Worm (Caenorhabditis elegans) whole organism, L3 larva: Measurements from ENCODE around the gene ivns-1.
A peak's percentile ranks its signal among the peaks of the same experiment; 100 is the strongest.

Experiments used
- ceh-28 ChIP-seq: fragments of 150-350 bp; optimal IDR thresholded peaks from 2 replicates; lab custom pipeline; 2014; ENCODE audit warnings: missing biosample characterization, missing genetic modification reagents, missing genetic modification characterization
- ceh-9 ChIP-seq: sonication (generic microtip); optimal IDR thresholded peaks from 2 replicates; lab custom pipeline; 2018; ENCODE audit warnings: missing biosample characterization, missing genetic modification characterization
- daf-12 ChIP-seq: fragments of 150-350 bp; optimal IDR thresholded peaks from 2 replicates; lab custom pipeline; 2014; ENCODE audit warnings: missing biosample characterization, missing genetic modification reagents, missing genetic modification characterization
- egl-5 ChIP-seq: fragments of 150-350 bp; optimal IDR thresholded peaks from 2 replicates; lab custom pipeline; 2017; ENCODE audit warnings: missing biosample characterization, missing genetic modification reagents, missing genetic modification characterization, inconsistent platforms
- elt-2 ChIP-seq: sonication (generic microtip); optimal IDR thresholded peaks from 2 replicates; lab custom pipeline; 2016; ENCODE audit warnings: missing genetic modification reagents, mild to moderate bottlenecking, missing genetic modification characterization, missing compliant biosample characterization
- elt-3 ChIP-seq, 3 experiments: fragments of 150-350 bp in 1 of 3; sonication (generic microtip) in 2 of 3; optimal IDR thresholded peaks; 2 replicates in 2 of 3; 4 replicates in 1 of 3; lab custom pipeline; 2014 to 2017; ENCODE audit warnings: missing biosample characterization in 3 of 3, missing genetic modification characterization in 3 of 3
- eor-1 ChIP-seq, 2 experiments: fragments of 150-350 bp; optimal IDR thresholded peaks; 2 replicates each; lab custom pipeline; 2014 to 2018; ENCODE audit warnings: missing biosample characterization in 2 of 2, missing genetic modification characterization in 2 of 2
- fkh-10 ChIP-seq: sonication (generic microtip); optimal IDR thresholded peaks from 2 replicates; lab custom pipeline; 2017; ENCODE audit warnings: missing biosample characterization, missing genetic modification reagents, missing genetic modification characterization
- fos-1 ChIP-seq: fragments of 150-350 bp; optimal IDR thresholded peaks from 2 replicates; lab custom pipeline; 2014; ENCODE audit warnings: missing biosample characterization, missing genetic modification characterization
- hmg-11 ChIP-seq: sonication (generic microtip); optimal IDR thresholded peaks from 2 replicates; lab custom pipeline; 2016; ENCODE audit warnings: missing genetic modification characterization, missing compliant biosample characterization
- lin-15B ChIP-seq: fragments of 150-350 bp; optimal IDR thresholded peaks from 2 replicates; lab custom pipeline; 2014; ENCODE audit warnings: missing biosample characterization, missing genetic modification characterization
- lin-39 ChIP-seq: fragments of 150-350 bp; optimal IDR thresholded peaks from 2 replicates; lab custom pipeline; 2018; ENCODE audit warnings: missing biosample characterization, missing genetic modification reagents, missing genetic modification characterization
- lsy-12 ChIP-seq: sonication (generic microtip); optimal IDR thresholded peaks from 2 replicates; lab custom pipeline; 2016; ENCODE audit warnings: mild to moderate bottlenecking, missing genetic modification characterization, missing compliant biosample characterization
- mdl-1 ChIP-seq: fragments of 150-350 bp; optimal IDR thresholded peaks from 2 replicates; lab custom pipeline; 2014; ENCODE audit warnings: missing biosample characterization, missing genetic modification characterization
- mml-1 ChIP-seq: fragments of 150-350 bp; sonication (generic microtip); optimal IDR thresholded peaks from 3 replicates; lab custom pipeline; 2014; ENCODE audit warnings: missing biosample characterization, missing genetic modification characterization
- nfya-1 ChIP-seq: sonication (generic microtip); optimal IDR thresholded peaks from 2 replicates; lab custom pipeline; 2017; ENCODE audit warnings: missing genetic modification characterization, mild to moderate bottlenecking, missing compliant biosample characterization, antibody characterized with exemption, moderate library complexity; ENCODE audit not compliant: insufficient read depth
- nhr-11 ChIP-seq: fragments of 150-350 bp; optimal IDR thresholded peaks from 2 replicates; lab custom pipeline; 2014; ENCODE audit warnings: missing biosample characterization, missing genetic modification characterization
- nhr-12 ChIP-seq: fragments of 150-350 bp; optimal IDR thresholded peaks from 2 replicates; lab custom pipeline; 2014; ENCODE audit warnings: missing biosample characterization, missing genetic modification characterization
- nhr-23 ChIP-seq: fragments of 150-350 bp; optimal IDR thresholded peaks from 2 replicates; lab custom pipeline; 2014; ENCODE audit warnings: missing biosample characterization, missing genetic modification reagents, missing genetic modification characterization
- nhr-237 ChIP-seq: fragments of 150-350 bp; optimal IDR thresholded peaks from 2 replicates; lab custom pipeline; 2014; ENCODE audit warnings: missing biosample characterization, missing genetic modification characterization
- nhr-25 ChIP-seq: sonication (generic microtip); optimal IDR thresholded peaks from 2 replicates; lab custom pipeline; 2017; ENCODE audit warnings: missing biosample characterization, missing genetic modification characterization
- nhr-28 ChIP-seq: fragments of 150-350 bp; optimal IDR thresholded peaks from 2 replicates; lab custom pipeline; 2014; ENCODE audit warnings: missing biosample characterization, missing genetic modification characterization
- nhr-43 ChIP-seq: sonication (generic microtip); optimal IDR thresholded peaks from 2 replicates; lab custom pipeline; 2016; ENCODE audit warnings: mild to moderate bottlenecking, missing genetic modification characterization, missing compliant biosample characterization; ENCODE audit not compliant: poor library complexity, severe bottlenecking
- pha-4 ChIP-seq: fragments of 150-350 bp; optimal IDR thresholded peaks from 2 replicates; lab custom pipeline; 2014; ENCODE audit warnings: missing biosample characterization, missing genetic modification reagents, missing genetic modification characterization
- pqm-1 ChIP-seq: fragments of 150-350 bp; optimal IDR thresholded peaks from 2 replicates; lab custom pipeline; 2017; ENCODE audit warnings: missing biosample characterization, missing genetic modification characterization, inconsistent platforms
- sea-2 ChIP-seq: fragments of 150-350 bp; sonication (generic microtip); optimal IDR thresholded peaks from 4 replicates; lab custom pipeline; 2014; ENCODE audit warnings: missing biosample characterization, missing genetic modification reagents, missing genetic modification characterization
- snpc-4 ChIP-seq: fragments of 150-350 bp; optimal IDR thresholded peaks from 2 replicates; lab custom pipeline; 2014; ENCODE audit warnings: missing biosample characterization, missing genetic modification characterization
- tbx-2 ChIP-seq: sonication (generic microtip); optimal IDR thresholded peaks from 2 replicates; lab custom pipeline; 2016; ENCODE audit warnings: mild to moderate bottlenecking, missing genetic modification characterization, missing compliant biosample characterization
- unc-39 ChIP-seq: sonication (generic microtip); optimal IDR thresholded peaks from 4 replicates; lab custom pipeline; 2017; ENCODE audit warnings: missing biosample characterization, missing genetic modification characterization
- unc-62 ChIP-seq: fragments of 150-350 bp; sonication (generic microtip); optimal IDR thresholded peaks from 4 replicates; lab custom pipeline; 2014; ENCODE audit warnings: missing biosample characterization, missing genetic modification reagents, missing genetic modification characterization
- zag-1 ChIP-seq: fragments of 150-350 bp; optimal IDR thresholded peaks from 2 replicates; lab custom pipeline; 2014; ENCODE audit warnings: missing biosample characterization, missing genetic modification characterization
- ztf-11 ChIP-seq: fragments of 150-350 bp; optimal IDR thresholded peaks from 2 replicates; lab custom pipeline; 2014; ENCODE audit warnings: missing biosample characterization, missing genetic modification characterization
- ztf-4 ChIP-seq: fragments of 150-350 bp; optimal IDR thresholded peaks from 2 replicates; lab custom pipeline; 2014; ENCODE audit warnings: missing biosample characterization, missing genetic modification characterization

Gene ivns-1

DNA sequence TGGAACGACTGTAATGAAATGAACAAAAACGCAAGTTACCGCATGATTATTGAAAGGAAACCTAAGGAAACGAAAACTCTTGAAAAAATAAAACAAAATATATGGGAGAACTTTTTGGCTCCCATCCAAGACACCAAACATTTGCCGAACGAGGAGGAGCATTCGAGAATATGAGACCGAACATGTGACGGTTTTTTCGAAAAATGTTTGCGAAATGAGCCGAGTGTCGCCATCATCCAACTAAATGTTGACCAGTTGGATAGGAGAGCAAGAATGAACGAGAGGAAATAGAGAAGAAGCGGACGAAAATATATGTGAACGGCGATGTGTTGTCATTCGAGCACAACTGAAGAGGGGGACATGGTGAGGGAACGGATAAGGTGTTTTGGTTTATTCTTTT is 4.1 kb downstream of the ivns-1 start:
- TF ChIP-seq mdl-1 (no peak), pha-4 (peak; percentile 93)

DNA sequence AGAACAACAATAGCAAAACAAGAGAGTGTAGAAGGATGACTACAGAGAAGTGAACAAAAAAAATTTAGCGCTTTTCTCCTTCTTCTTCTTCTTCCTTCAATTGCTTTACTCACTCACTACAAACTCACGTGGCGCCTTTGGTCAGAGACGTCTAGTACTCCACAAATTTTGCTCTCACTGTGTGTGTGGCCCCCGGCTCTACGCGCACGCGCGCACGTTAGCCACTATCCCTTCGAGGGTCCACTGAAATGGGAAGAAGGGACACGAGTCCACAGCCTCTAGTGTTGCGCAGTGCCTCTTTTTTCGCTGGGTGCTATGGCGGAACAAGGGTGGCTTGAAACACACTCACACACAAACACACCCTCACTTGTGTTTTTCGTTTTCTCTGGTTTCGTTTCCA is 4.9 kb downstream of the ivns-1 start:
- TF ChIP-seq unc-39: no peak
- TF ChIP-seq snpc-4 (tag; lab: Kevin White, UChicago): no peak
- peak; percentile 2 for TF ChIP-seq hmg-11 (tag; lab: Kevin White, UChicago)
- peak; percentile 40 for TF ChIP-seq nfya-1 (tag; lab: Kevin White, UChicago)
- no peak for TF ChIP-seq ztf-11 (tag; lab: Kevin White, UChicago)
- TF ChIP-seq daf-12 (tag; lab: Kevin White, UChicago): no peak
- TF ChIP-seq mml-1 (tag; lab: Kevin White, UChicago): no peak
- no peak for TF ChIP-seq ztf-4 (tag; lab: Kevin White, UChicago)
- TF ChIP-seq nhr-12 (tag; lab: Kevin White, UChicago): no peak
- TF ChIP-seq eor-1 (tag; optimal IDR thresholded peaks at IDR 0.05; lab: Kevin White, UChicago): no peak
- peak; percentile 18 for TF ChIP-seq fkh-10 (GFP tag; lab: Kevin White, UChicago)
- no peak for TF ChIP-seq lsy-12
- TF ChIP-seq mdl-1: peak; percentile 59
- TF ChIP-seq lin-39 (tag; lab: Kevin White, UChicago): peak; percentile 86
- TF ChIP-seq nhr-11 (tag; lab: Kevin White, UChicago): no peak
- no peak for TF ChIP-seq fos-1 (tag; lab: Kevin White, UChicago)

DNA sequence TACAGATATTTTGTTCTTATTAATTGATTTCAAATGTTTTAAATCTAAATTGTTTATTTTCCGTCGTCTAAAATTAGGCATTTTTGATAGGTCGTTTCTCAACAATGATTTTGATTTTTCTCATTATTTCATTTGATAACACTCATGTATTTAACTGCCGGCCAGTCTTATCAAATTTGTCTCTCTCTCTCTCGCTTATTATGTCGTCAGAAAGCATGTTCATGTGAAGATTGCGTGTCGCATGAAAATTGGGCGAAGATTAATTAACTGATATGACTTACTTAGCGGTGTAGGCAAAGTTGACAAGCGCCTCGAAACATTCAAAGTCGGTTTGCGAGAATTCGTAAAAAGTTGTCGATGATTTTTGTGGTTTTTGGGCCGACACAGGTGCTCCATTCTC is 6.4 kb downstream of the ivns-1 start:
- TF ChIP-seq elt-2 (tag; lab: Kevin White, UChicago): peak; percentile 93
- no peak for TF ChIP-seq ztf-11 (tag; lab: Kevin White, UChicago)
- TF ChIP-seq nhr-23 (tag; lab: Kevin White, UChicago): peak; percentile 58
- TF ChIP-seq pqm-1 (tag; lab: Kevin White, UChicago): peak; percentile 93
- peak; percentile 11 for TF ChIP-seq nhr-25 (tag; lab: Kevin White, UChicago)
- TF ChIP-seq elt-3 (tag; optimal IDR thresholded peaks at IDR 0.05; lab: Kevin White, UChicago): peak in 2 of 3 experiments; percentile 29 to 48
- TF ChIP-seq pha-4: peak; percentile 63
- no peak for TF ChIP-seq ceh-28 (tag; lab: Kevin White, UChicago)

ce11 chrX:12620310-12620709 is 13.8 kb downstream of the ivns-1 start:
- TF ChIP-seq fkh-10 (GFP tag; lab: Kevin White, UChicago): no peak
- no peak for TF ChIP-seq unc-39
- no peak for TF ChIP-seq ceh-9
- no peak for TF ChIP-seq nhr-23 (tag; lab: Kevin White, UChicago)

ce11 chrX:12619165-12619564 is 15.0 kb downstream of the ivns-1 start, which contains the start of gene R09A8.2:
TSS of gene R09A8.2 (plus strand) at chrX:12619465.
- TF ChIP-seq nhr-43 (tag; lab: Kevin White, UChicago): no peak

DNA sequence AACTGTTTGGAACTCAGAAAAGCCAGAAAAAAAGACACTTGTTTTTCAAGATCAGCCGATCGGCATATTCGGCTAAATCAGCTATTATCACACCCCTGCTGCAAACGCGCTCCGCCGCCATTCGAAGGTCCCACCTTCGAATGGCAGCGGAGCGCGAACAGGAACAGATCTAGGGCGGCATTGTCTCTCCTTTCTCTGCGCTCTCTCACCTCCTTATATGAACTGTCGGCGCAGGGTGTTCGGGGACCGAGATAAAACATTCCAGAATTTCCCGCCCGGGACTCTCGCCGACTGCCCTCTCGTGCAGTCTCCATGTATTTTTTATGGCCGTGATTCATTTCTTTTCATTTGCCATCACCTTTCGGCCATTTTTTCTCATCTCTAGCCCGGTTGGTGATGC is 15.7 kb downstream of the ivns-1 start:
- TF ChIP-seq daf-12 (tag; lab: Kevin White, UChicago): no peak
- no peak for TF ChIP-seq unc-39
- no peak for TF ChIP-seq egl-5 (tag; lab: Kevin White, UChicago)
- no peak for TF ChIP-seq unc-62 (GFP tag; lab: Kevin White, UChicago)
- no peak for TF ChIP-seq nhr-237 (tag; lab: Kevin White, UChicago)
- TF ChIP-seq nhr-43 (tag; lab: Kevin White, UChicago): no peak
- TF ChIP-seq sea-2 (GFP tag; lab: Kevin White, UChicago): no peak
- TF ChIP-seq tbx-2: no peak
- no peak for TF ChIP-seq elt-3 (tag; optimal IDR thresholded peaks at IDR 0.05; lab: Kevin White, UChicago)
- no peak for TF ChIP-seq nhr-28 (tag; lab: Kevin White, UChicago)
- TF ChIP-seq zag-1 (tag; lab: Kevin White, UChicago): no peak
- no peak for TF ChIP-seq lin-15B (tag; lab: Kevin White, UChicago)
- TF ChIP-seq, all 47 proteins: peak for 0
